Worm (Caenorhabditis elegans) whole organism, young adult: Measurements from ENCODE around the gene C26B9.7.

Source experiments
- B0019.2 ChIP-seq: fragments of 200-800 bp; sonication (Bioruptor generic); conservative IDR thresholded peaks from 2 replicates; pipeline ENCODE4 v1.3.6; 2022; ENCODE audit warnings: missing genetic modification reagents, missing genetic modification characterization, missing compliant biosample characterization
- B0035.1 ChIP-seq: sonication (generic microtip); optimal IDR thresholded peaks from 2 replicates; lab custom pipeline; 2016; ENCODE audit warnings: missing genetic modification characterization, mild to moderate bottlenecking, missing compliant biosample characterization, missing genotype, missing genetic modification reagents
- B0261.1 ChIP-seq: sonication (generic microtip); optimal IDR thresholded peaks from 2 replicates; lab custom pipeline; 2016; ENCODE audit warnings: mild to moderate bottlenecking, missing genetic modification characterization, moderate library complexity, missing compliant biosample characterization
- B0336.3 ChIP-seq: fragments of 200-800 bp; sonication (Bioruptor generic); IDR thresholded peaks from 2 replicates; pipeline ENCODE4 v1.3.6; 2022; ENCODE audit warnings: missing genetic modification characterization, missing compliant biosample characterization
- C06A6.2 ChIP-seq: fragments of 200-800 bp; sonication (Bioruptor generic); conservative IDR thresholded peaks from 2 replicates; pipeline ENCODE4 v1.3.6; 2022; ENCODE audit warnings: missing genetic modification characterization, missing compliant biosample characterization
- C17E4.6 ChIP-seq: fragments of 200-800 bp; sonication (Bioruptor generic); IDR thresholded peaks from 2 replicates; pipeline ENCODE4 v1.3.6; 2022; ENCODE audit warnings: missing genetic modification reagents, missing genetic modification characterization, missing compliant biosample characterization
- F22D6.2 ChIP-seq: sonication (generic microtip); optimal IDR thresholded peaks from 2 replicates; lab custom pipeline; 2016; ENCODE audit warnings: mild to moderate bottlenecking, missing genetic modification characterization, missing compliant biosample characterization
- F52B5.7 ChIP-seq: sonication (generic microtip); optimal IDR thresholded peaks from 2 replicates; lab custom pipeline; 2016; ENCODE audit warnings: mild to moderate bottlenecking, missing genetic modification characterization, missing compliant biosample characterization
- F57C9.4 ChIP-seq: sonication (generic microtip); optimal IDR thresholded peaks from 2 replicates; lab custom pipeline; 2017; ENCODE audit warnings: mild to moderate bottlenecking, missing genetic modification characterization, missing compliant biosample characterization
- K12H6.12 ChIP-seq: fragments of 200-800 bp; sonication (Bioruptor generic); optimal IDR thresholded peaks from 2 replicates; lab custom pipeline; 2018; ENCODE audit warnings: mild to moderate bottlenecking, missing genetic modification characterization, missing compliant biosample characterization
- Y67H2A.10 ChIP-seq: fragments of 200-800 bp; sonication (Bioruptor generic); conservative IDR thresholded peaks from 2 replicates; pipeline ENCODE4 v1.3.6; 2022; ENCODE audit warnings: missing genetic modification reagents, missing genetic modification characterization, missing compliant biosample characterization
- Y95B8A.8 ChIP-seq: fragments of 200-800 bp; sonication (Bioruptor generic); IDR thresholded peaks from 2 replicates; pipeline ENCODE4 v1.3.6; 2022; ENCODE audit warnings: missing genetic modification reagents, missing genetic modification characterization, missing compliant biosample characterization
- aptf-2 ChIP-seq: fragments of 200-800 bp; sonication (Bioruptor generic); conservative IDR thresholded peaks from 2 replicates; pipeline ENCODE4 v1.3.6; 2022; ENCODE audit warnings: missing genetic modification reagents, missing genetic modification characterization, missing compliant biosample characterization
- attf-3 ChIP-seq: fragments of 200-800 bp; sonication (Bioruptor generic); conservative IDR thresholded peaks from 2 replicates; pipeline ENCODE4 v1.3.6; 2022; ENCODE audit warnings: missing genetic modification reagents, missing genetic modification characterization, missing compliant biosample characterization
- attf-5 ChIP-seq: fragments of 200-800 bp; sonication (Bioruptor generic); optimal IDR thresholded peaks from 2 replicates; lab custom pipeline; 2018; ENCODE audit warnings: mild to moderate bottlenecking, missing genetic modification characterization, missing compliant biosample characterization
- ccch-3 ChIP-seq: fragments of 200-800 bp; sonication (Bioruptor generic); optimal IDR thresholded peaks from 2 replicates; lab custom pipeline; 2018; ENCODE audit warnings: mild to moderate bottlenecking, missing genetic modification characterization, missing compliant biosample characterization
- ceh-100 ChIP-seq: fragments of 200-800 bp; sonication (Bioruptor generic); IDR thresholded peaks from 2 replicates; pipeline ENCODE4 v1.3.6; 2022; ENCODE audit warnings: missing genetic modification reagents, missing genetic modification characterization, missing compliant biosample characterization
- ceh-58 ChIP-seq: fragments of 200-800 bp; sonication (Bioruptor generic); IDR thresholded peaks from 2 replicates; pipeline ENCODE4 v1.3.6; 2022; ENCODE audit warnings: missing genetic modification characterization, missing compliant biosample characterization
- ceh-79 ChIP-seq: sonication (generic microtip); optimal IDR thresholded peaks from 2 replicates; lab custom pipeline; 2017; ENCODE audit warnings: mild to moderate bottlenecking, missing genetic modification characterization, missing compliant biosample characterization
- die-1 ChIP-seq: sonication (generic microtip); optimal IDR thresholded peaks from 2 replicates; lab custom pipeline; 2016; ENCODE audit warnings: missing genotype, mild to moderate bottlenecking, missing genetic modification characterization, missing compliant biosample characterization
- dpff-1 ChIP-seq: sonication (generic microtip); optimal IDR thresholded peaks from 2 replicates; lab custom pipeline; 2017; ENCODE audit warnings: mild to moderate bottlenecking, missing genetic modification characterization, missing compliant biosample characterization
- dpl-1 ChIP-seq: fragments of 150-350 bp; optimal IDR thresholded peaks from 2 replicates; lab custom pipeline; 2014; ENCODE audit warnings: missing biosample characterization, missing genetic modification reagents, missing genetic modification characterization
- egl-44 ChIP-seq: fragments of 200-800 bp; sonication (Bioruptor generic); IDR thresholded peaks from 2 replicates; pipeline ENCODE4 v1.3.6; 2022; ENCODE audit warnings: missing genetic modification reagents, missing genetic modification characterization, missing compliant biosample characterization
- hmg-20 ChIP-seq: fragments of 200-800 bp; sonication (Bioruptor generic); IDR thresholded peaks from 2 replicates; pipeline ENCODE4 v1.3.6; 2022; ENCODE audit warnings: missing genetic modification reagents, missing genetic modification characterization, missing compliant biosample characterization
- hsf-1 ChIP-seq: fragments of 200-800 bp; sonication (Bioruptor generic); IDR thresholded peaks from 2 replicates; pipeline ENCODE4 v1.3.6; 2022; ENCODE audit warnings: missing genetic modification reagents, missing genetic modification characterization, missing compliant biosample characterization
- lin-26 ChIP-seq: fragments of 200-800 bp; sonication (Bioruptor generic); IDR thresholded peaks from 2 replicates; pipeline ENCODE4 v1.3.6; 2022; ENCODE audit warnings: missing genetic modification reagents, missing genetic modification characterization, missing compliant biosample characterization
- lin-40 ChIP-seq: sonication (generic microtip); optimal IDR thresholded peaks from 2 replicates; lab custom pipeline; 2016; ENCODE audit warnings: missing genetic modification characterization, mild to moderate bottlenecking, missing compliant biosample characterization, missing genotype, missing genetic modification reagents
- madf-6 ChIP-seq: fragments of 200-800 bp; sonication (Bioruptor generic); IDR thresholded peaks from 2 replicates; pipeline ENCODE4 v1.3.6; 2022; ENCODE audit warnings: missing genetic modification reagents, missing genetic modification characterization, missing compliant biosample characterization
- madf-8 ChIP-seq: fragments of 200-800 bp; sonication (Bioruptor generic); conservative IDR thresholded peaks from 2 replicates; pipeline ENCODE4 v1.3.6; 2022; ENCODE audit warnings: missing genetic modification reagents, missing genetic modification characterization, missing compliant biosample characterization
- mcd-1 ChIP-seq: fragments of 200-800 bp; sonication (Bioruptor generic); IDR thresholded peaks from 2 replicates; pipeline ENCODE4 v1.3.6; 2022; ENCODE audit warnings: missing genetic modification reagents, missing genetic modification characterization, missing compliant biosample characterization
- mes-4 ChIP-seq: sonication (generic microtip); optimal IDR thresholded peaks from 2 replicates; lab custom pipeline; 2016; ENCODE audit warnings: missing genotype, missing genetic modification characterization, missing compliant biosample characterization
- nfya-1 ChIP-seq: sonication (generic microtip); optimal IDR thresholded peaks from 2 replicates; lab custom pipeline; 2017; ENCODE audit warnings: antibody characterized with exemption, missing compliant biosample characterization, missing genetic modification characterization, borderline replicate concordance; ENCODE audit not compliant: insufficient read depth
- nhr-120 ChIP-seq: fragments of 200-800 bp; sonication (Bioruptor generic); IDR thresholded peaks from 2 replicates; pipeline ENCODE4 v1.3.6; 2022; ENCODE audit warnings: missing genetic modification characterization, missing compliant biosample characterization
- nhr-179 ChIP-seq: sonication (generic microtip); optimal IDR thresholded peaks from 2 replicates; lab custom pipeline; 2016; ENCODE audit warnings: mild to moderate bottlenecking, missing genetic modification characterization, missing compliant biosample characterization
- nhr-27 ChIP-seq: fragments of 200-800 bp; sonication (Bioruptor generic); optimal IDR thresholded peaks from 2 replicates; lab custom pipeline; 2018; ENCODE audit warnings: mild to moderate bottlenecking, missing genetic modification characterization, moderate library complexity, missing compliant biosample characterization
- nhr-80 ChIP-seq: sonication (generic microtip); optimal IDR thresholded peaks from 2 replicates; lab custom pipeline; 2016; ENCODE audit warnings: missing genetic modification characterization, missing compliant biosample characterization
- sea-2 ChIP-seq: fragments of 200-800 bp; sonication (Bioruptor generic); IDR thresholded peaks from 2 replicates; pipeline ENCODE4 v1.3.6; 2022; ENCODE audit warnings: missing genetic modification characterization, missing compliant biosample characterization
- snpc-1.3 ChIP-seq: sonication (generic microtip); optimal IDR thresholded peaks from 2 replicates; lab custom pipeline; 2017; ENCODE audit warnings: missing genetic modification characterization, mild to moderate bottlenecking, missing compliant biosample characterization, antibody characterized with exemption, moderate library complexity, missing genotype, missing genetic modification reagents; ENCODE audit not compliant: insufficient read depth
- snpc-3.4 ChIP-seq: sonication (generic microtip); optimal IDR thresholded peaks from 2 replicates; lab custom pipeline; 2017; ENCODE audit warnings: missing genetic modification characterization, mild to moderate bottlenecking, missing compliant biosample characterization, antibody characterized with exemption, moderate library complexity, missing genotype, missing genetic modification reagents
- tbp1 ChIP-seq: fragments of 200-800 bp; sonication (Bioruptor generic); optimal IDR thresholded peaks from 2 replicates; lab custom pipeline; 2018; ENCODE audit warnings: mild to moderate bottlenecking, missing genetic modification characterization, missing compliant biosample characterization
- unc-130 ChIP-seq: sonication (generic microtip); optimal IDR thresholded peaks from 2 replicates; lab custom pipeline; 2016; ENCODE audit warnings: missing genetic modification reagents, missing genetic modification characterization, missing compliant biosample characterization
- ztf-18 ChIP-seq: sonication (generic microtip); optimal IDR thresholded peaks from 2 replicates; lab custom pipeline; 2016; ENCODE audit warnings: missing genotype, mild to moderate bottlenecking, missing genetic modification characterization, missing compliant biosample characterization
- ztf-22 ChIP-seq: fragments of 200-800 bp; sonication (Bioruptor generic); optimal IDR thresholded peaks from 2 replicates; lab custom pipeline; 2018; ENCODE audit warnings: mild to moderate bottlenecking, missing genetic modification characterization, moderate library complexity, missing compliant biosample characterization

The C26B9.7 gene

DNA sequence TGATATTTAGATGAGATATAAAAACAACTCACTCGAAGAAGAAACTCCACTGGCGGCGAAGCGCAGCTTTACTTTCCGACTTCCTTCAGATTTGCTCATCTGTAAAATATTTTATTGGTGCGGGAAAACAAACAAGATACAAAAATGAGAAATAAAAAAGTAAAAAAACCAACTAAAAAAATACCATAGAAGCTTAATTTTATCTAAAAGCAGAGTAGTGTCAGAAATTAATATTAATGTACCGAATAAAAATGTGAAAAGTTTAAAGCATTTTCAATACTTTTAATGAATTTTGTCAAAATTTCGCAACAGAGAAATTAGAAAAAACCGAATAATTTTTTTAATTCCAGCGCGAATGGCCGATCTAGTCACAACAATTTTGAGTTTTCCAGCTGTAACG lies 18.8 kb upstream of the C26B9.7 start, which contains the start of gene sto-2:
Gene sto-2 (minus strand): TSS at position 101 of the 400 bp plus-strand sequence.
- no peak for TF ChIP-seq F57C9.4 (tag; lab: Kevin White, UChicago)
- TF ChIP-seq F22D6.2 (tag; lab: Kevin White, UChicago) = no peak
- no peak for TF ChIP-seq lin-40 (tag; lab: Kevin White, UChicago)
- TF ChIP-seq dpl-1 (GFP tag; lab: Kevin White, UChicago) = no peak
- TF ChIP-seq ceh-79 (tag; lab: Kevin White, UChicago) = no peak

DNA sequence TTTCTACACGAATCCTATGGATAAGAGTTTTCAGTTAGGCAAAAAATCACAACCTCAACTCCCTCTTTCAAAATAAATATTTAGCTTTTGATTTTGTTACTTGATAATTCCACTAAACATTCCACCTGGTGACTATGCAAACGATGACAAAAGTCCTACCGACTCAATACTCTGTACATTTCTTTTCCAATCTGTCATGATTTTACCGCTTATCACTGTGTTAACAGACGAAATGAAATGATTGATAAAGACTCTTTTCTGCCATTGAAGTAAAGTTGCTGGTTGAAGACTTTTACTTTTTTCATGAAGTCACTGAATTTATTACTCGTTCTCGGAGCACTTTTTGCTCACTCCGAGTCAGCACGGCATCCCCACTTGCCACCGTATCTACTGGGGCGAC lies 12.9 kb upstream of the C26B9.7 start, which contains the start of gene C26B9.5:
Gene C26B9.5 (plus strand): TSS at position 244 of the 400 bp plus-strand sequence.
- no peak for TF ChIP-seq aptf-2 (GFP tag; lab: Robert Waterston, UW)
- no peak for TF ChIP-seq nhr-179 (tag; lab: Kevin White, UChicago)
- TF ChIP-seq C17E4.6 (GFP tag; lab: Robert Waterston, UW) = no peak
- no peak for TF ChIP-seq B0035.1 (tag; lab: Kevin White, UChicago)
- no peak for TF ChIP-seq egl-44 (GFP tag; lab: Robert Waterston, UW)
- no peak for TF ChIP-seq Y67H2A.10
- peak; percentile 68 for TF ChIP-seq nhr-80 (tag; lab: Kevin White, UChicago)
- TF ChIP-seq, all 124 proteins: peak for 1

DNA sequence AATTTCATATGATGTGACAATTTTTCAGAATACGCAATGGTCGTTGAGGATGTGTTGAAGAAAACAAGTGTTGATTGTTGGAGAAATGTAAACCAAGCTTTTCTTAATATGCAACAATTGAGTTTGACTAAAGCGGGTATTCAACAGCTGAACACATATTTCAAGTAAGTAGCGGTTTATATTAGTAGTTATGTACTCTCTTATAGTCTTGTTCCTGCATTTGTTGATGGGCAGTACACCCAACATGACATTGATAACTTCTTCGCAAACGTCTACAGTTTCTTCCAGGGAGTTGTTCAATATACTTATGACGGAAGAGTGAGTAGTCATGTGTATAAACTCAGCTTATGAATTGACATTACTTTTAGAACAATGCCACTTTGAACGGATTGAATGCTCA lies 11.3 kb upstream of the C26B9.7 start:
- TF ChIP-seq attf-3 (GFP tag; lab: Robert Waterston, UW) (no peak), nhr-120 (GFP tag; lab: Robert Waterston, UW) (no peak), madf-8 (GFP tag; lab: Robert Waterston, UW) (no peak), hmg-20 (GFP tag; lab: Robert Waterston, UW) (no peak), hsf-1 (GFP tag; lab: Robert Waterston, UW) (no peak), ztf-22 (no peak), B0261.1 (no peak), ccch-3 (GFP tag; lab: Kevin White, UChicago) (no peak), mcd-1 (GFP tag; lab: Robert Waterston, UW) (no peak), C06A6.2 (GFP tag; lab: Robert Waterston, UW) (no peak), madf-6 (GFP tag; lab: Robert Waterston, UW) (no peak), snpc-3.4 (no peak), aptf-2 (GFP tag; lab: Robert Waterston, UW) (no peak), tbp1 (GFP tag; lab: Kevin White, UChicago) (no peak), ceh-100 (no peak), mes-4 (no peak), B0019.2 (GFP tag; lab: Robert Waterston, UW) (no peak)
- TF ChIP-seq, all 124 proteins: peak for 0

DNA sequence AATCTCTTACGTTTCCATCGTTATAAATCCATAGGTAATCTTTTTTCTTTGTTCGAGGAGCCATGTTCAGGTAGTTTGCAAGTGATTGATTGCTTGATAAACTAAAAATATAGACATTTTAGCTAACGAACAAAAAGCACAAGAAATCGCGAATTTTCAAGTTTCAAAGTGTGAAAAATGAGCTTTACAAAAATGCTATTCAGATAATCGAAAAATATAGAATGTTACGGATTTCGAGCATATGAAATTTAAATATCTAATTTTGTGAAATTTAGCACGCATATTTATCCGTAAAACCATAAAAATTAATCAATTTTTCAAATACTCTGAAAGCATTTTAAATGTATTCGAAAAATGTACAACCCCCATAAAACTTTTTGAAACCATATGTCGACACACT lies 6.7 kb upstream of the C26B9.7 start, which contains the start of gene C26B9.6:
Gene C26B9.6 (minus strand): TSS at position 101 of the 400 bp plus-strand sequence.
- no peak for TF ChIP-seq F52B5.7 (tag; lab: Kevin White, UChicago)

DNA sequence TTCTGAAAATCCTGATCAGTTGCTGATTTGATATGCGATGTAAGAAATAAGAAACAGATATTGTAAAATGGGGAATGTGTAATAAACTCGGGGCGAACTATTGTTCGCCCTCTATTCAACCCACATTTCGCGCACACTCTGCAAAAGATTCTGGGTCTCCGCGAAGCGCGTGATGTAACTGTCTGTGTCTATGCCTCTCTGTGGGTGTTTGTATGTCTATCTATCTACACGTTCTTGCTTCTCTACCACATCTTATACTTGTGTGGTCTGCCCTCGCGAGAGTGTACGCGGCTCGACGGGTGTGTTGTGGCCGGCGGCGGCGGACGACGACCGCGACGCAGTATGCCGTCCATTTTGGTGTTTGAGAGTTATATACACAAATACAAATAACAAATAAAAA lies 5.6 kb upstream of the C26B9.7 start:
- TF ChIP-seq nfya-1 = no peak
- no peak for TF ChIP-seq Y67H2A.10
- TF ChIP-seq ceh-58 = no peak
- peak; percentile 60 for TF ChIP-seq attf-5
- TF ChIP-seq nhr-120 (GFP tag; lab: Robert Waterston, UW) = no peak
- TF ChIP-seq nhr-27 (tag; lab: Kevin White, UChicago) = no peak
- TF ChIP-seq sea-2 = no peak
- TF ChIP-seq B0336.3 (GFP tag; lab: Robert Waterston, UW) = no peak
- TF ChIP-seq Y95B8A.8 (GFP tag; lab: Robert Waterston, UW) = no peak
- no peak for TF ChIP-seq lin-26 (GFP tag; lab: Robert Waterston, UW)
- TF ChIP-seq unc-130 = no peak
- no peak for TF ChIP-seq snpc-1.3 (tag; lab: Kevin White, UChicago)
- no peak for TF ChIP-seq dpff-1
- peak; percentile 17 for TF ChIP-seq ztf-18 (tag; lab: Kevin White, UChicago)
- TF ChIP-seq ztf-22 = no peak
- TF ChIP-seq die-1 (tag; lab: Kevin White, UChicago) = no peak
- TF ChIP-seq K12H6.12 (tag; lab: Kevin White, UChicago) = peak; percentile 47
